Worm (Caenorhabditis elegans) whole organism, L4 larva: ENCODE results near the gene C01G12.5.

Experiments
- D1046.2 ChIP-seq: fragments of 200-800 bp; sonication (Bioruptor generic); IDR thresholded peaks from 2 replicates; pipeline ENCODE4 v1.3.6; 2022; ENCODE audit warnings: missing genetic modification characterization, missing compliant biosample characterization
- F44E2.7 ChIP-seq: fragments of 200-800 bp; sonication (Bioruptor generic); IDR thresholded peaks from 2 replicates; pipeline ENCODE4 v2.1.2; 2022; ENCODE audit warnings: missing genetic modification characterization, missing compliant biosample characterization
- T20F7.1 ChIP-seq: fragments of 200-800 bp; sonication (Bioruptor generic); optimal IDR thresholded peaks from 2 replicates; lab custom pipeline; 2018; ENCODE audit warnings: mild to moderate bottlenecking, missing genetic modification characterization, missing compliant biosample characterization
- Y48G9A.11 ChIP-seq: fragments of 200-800 bp; sonication (Bioruptor generic); IDR thresholded peaks from 2 replicates; pipeline ENCODE4 v1.3.6; 2022; ENCODE audit warnings: missing genetic modification reagents, missing genetic modification characterization, missing compliant biosample characterization
- Y5F2A.4 ChIP-seq: fragments of 200-800 bp; sonication (Bioruptor generic); optimal IDR thresholded peaks from 2 replicates; lab custom pipeline; 2018; ENCODE audit warnings: mild to moderate bottlenecking, missing genetic modification characterization, missing compliant biosample characterization
- ZK337.2 ChIP-seq: fragments of 200-800 bp; sonication (Bioruptor generic); IDR thresholded peaks from 2 replicates; pipeline ENCODE4 v1.3.6; 2022; ENCODE audit warnings: missing genetic modification reagents, missing genetic modification characterization, missing compliant biosample characterization
- aha-1 ChIP-seq: fragments of 150-350 bp; peaks from one replicate; lab custom pipeline; 2014; ENCODE audit warnings: missing biosample characterization, missing genetic modification characterization
- ceh-32 ChIP-seq: sonication (generic microtip); optimal IDR thresholded peaks from 2 replicates; lab custom pipeline; 2016; ENCODE audit warnings: mild to moderate bottlenecking, missing genetic modification characterization, missing compliant biosample characterization; ENCODE audit not compliant: poor library complexity
- ctbp-1 ChIP-seq: fragments of 200-800 bp; sonication (Bioruptor generic); IDR thresholded peaks from 2 replicates; pipeline ENCODE4 v1.3.6; 2022; ENCODE audit warnings: missing genetic modification reagents, missing genetic modification characterization, missing compliant biosample characterization
- daf-16 ChIP-seq, 3 experiments: sonication (generic microtip); optimal IDR thresholded peaks; 2 replicates each; lab custom pipeline; 2016 to 2017; ENCODE audit warnings: missing genetic modification characterization in 3 of 3, missing genetic modification reagents in 3 of 3, mild to moderate bottlenecking in 2 of 3, missing compliant biosample characterization in 2 of 3, missing biosample characterization in 1 of 3, moderate library complexity in 1 of 3
- daf-19 ChIP-seq: fragments of 200-800 bp; sonication (Bioruptor generic); conservative IDR thresholded peaks from 2 replicates; pipeline ENCODE4 v1.3.6; 2022; ENCODE audit warnings: missing genetic modification characterization, missing compliant biosample characterization
- dmd-8 ChIP-seq: fragments of 200-800 bp; sonication (Bioruptor generic); IDR thresholded peaks from 2 replicates; pipeline ENCODE4 v1.3.6; 2022; ENCODE audit warnings: missing genetic modification characterization, missing compliant biosample characterization
- dpl-1 ChIP-seq: fragments of 150-350 bp; optimal IDR thresholded peaks from 2 replicates; lab custom pipeline; 2014; ENCODE audit warnings: missing biosample characterization, missing genetic modification reagents, missing genetic modification characterization
- duxl-1 ChIP-seq: sonication (generic microtip); optimal IDR thresholded peaks from 2 replicates; lab custom pipeline; 2016; ENCODE audit warnings: mild to moderate bottlenecking, missing genetic modification characterization, moderate library complexity, missing compliant biosample characterization; ENCODE audit not compliant: poor library complexity
- hif-1 ChIP-seq, 2 experiments: sonication (generic microtip); optimal IDR thresholded peaks; 2 replicates each; lab custom pipeline; 2016 to 2017; ENCODE audit warnings: missing compliant biosample characterization in 2 of 2, missing genetic modification characterization in 2 of 2, missing genetic modification reagents in 2 of 2, missing genotype in 2 of 2, mild to moderate bottlenecking in 1 of 2
- hlh-11 ChIP-seq: fragments of 200-800 bp; sonication (Bioruptor generic); optimal IDR thresholded peaks from 2 replicates; lab custom pipeline; 2018; ENCODE audit warnings: mild to moderate bottlenecking, missing genetic modification characterization, missing compliant biosample characterization
- hlh-30 ChIP-seq: sonication (generic microtip); optimal IDR thresholded peaks from 2 replicates; lab custom pipeline; 2017; ENCODE audit warnings: antibody characterized with exemption, mild to moderate bottlenecking, missing genetic modification characterization, missing compliant biosample characterization; ENCODE audit not compliant: insufficient read depth
- hmg-1.1 ChIP-seq: fragments of 200-800 bp; sonication (Bioruptor generic); IDR thresholded peaks from 2 replicates; pipeline ENCODE4 v1.3.6; 2022; ENCODE audit warnings: missing genetic modification reagents, missing genetic modification characterization, missing compliant biosample characterization
- lin-1 ChIP-seq: fragments of 200-800 bp; sonication (Bioruptor generic); IDR thresholded peaks from 2 replicates; pipeline ENCODE4 v1.3.6; 2022; ENCODE audit warnings: missing genetic modification reagents, missing genetic modification characterization, missing compliant biosample characterization
- lin-29 ChIP-seq: fragments of 200-800 bp; sonication (Bioruptor generic); IDR thresholded peaks from 2 replicates; pipeline ENCODE4 v1.3.6; 2022; ENCODE audit warnings: missing genetic modification reagents, missing genetic modification characterization, missing compliant biosample characterization
- lin-38 ChIP-seq: fragments of 200-800 bp; sonication (Bioruptor generic); IDR thresholded peaks from 2 replicates; pipeline ENCODE4 v1.3.6; 2022; ENCODE audit warnings: missing genetic modification reagents, missing genetic modification characterization, missing compliant biosample characterization
- lir-3 ChIP-seq: sonication (generic microtip); optimal IDR thresholded peaks from 2 replicates; lab custom pipeline; 2016; ENCODE audit warnings: mild to moderate bottlenecking, missing genetic modification characterization, missing compliant biosample characterization
- lsy-2 ChIP-seq, 2 experiments: fragments of 150-350 bp in 1 of 2; sonication (generic microtip) in 1 of 2; optimal IDR thresholded peaks; 2 replicates each; lab custom pipeline; 2014 to 2017; ENCODE audit warnings: missing biosample characterization in 2 of 2, missing genetic modification characterization in 2 of 2
- madf-5 ChIP-seq, 2 experiments: fragments of 200-800 bp; sonication (Bioruptor generic); IDR thresholded peaks; 2 replicates each; pipeline ENCODE4 v1.3.6; 2022; ENCODE audit warnings: missing compliant biosample characterization in 2 of 2, missing genetic modification characterization in 2 of 2
- madf-9 ChIP-seq: fragments of 200-800 bp; sonication (Bioruptor generic); conservative IDR thresholded peaks from 2 replicates; pipeline ENCODE4 v1.3.6; 2022; ENCODE audit warnings: missing genetic modification reagents, missing genetic modification characterization, missing compliant biosample characterization
- mdl-1 ChIP-seq, 2 experiments: fragments of 150-350 bp in 1 of 2; sonication (generic microtip) in 1 of 2; optimal IDR thresholded peaks; 2 replicates each; lab custom pipeline; 2014 to 2017; ENCODE audit warnings: missing biosample characterization in 2 of 2, missing genetic modification characterization in 2 of 2
- mep-1 ChIP-seq: fragments of 150-350 bp; sonication (generic microtip); optimal IDR thresholded peaks from 3 replicates; lab custom pipeline; 2014; ENCODE audit warnings: missing biosample characterization, missing genetic modification characterization
- mes-2 ChIP-seq: sonication (generic microtip); optimal IDR thresholded peaks from 2 replicates; lab custom pipeline; 2016; ENCODE audit warnings: missing genotype, mild to moderate bottlenecking, missing genetic modification characterization, missing compliant biosample characterization; ENCODE audit not compliant: poor library complexity, severe bottlenecking
- mxl-2 ChIP-seq: fragments of 200-800 bp; sonication (Bioruptor generic); conservative IDR thresholded peaks from 2 replicates; pipeline ENCODE4 v1.3.6; 2022; ENCODE audit warnings: missing genetic modification reagents, missing genetic modification characterization, missing compliant biosample characterization
- mxl-3 ChIP-seq: fragments of 200-800 bp; sonication (Bioruptor generic); optimal IDR thresholded peaks from 2 replicates; lab custom pipeline; 2018; ENCODE audit warnings: mild to moderate bottlenecking, missing genetic modification characterization, missing compliant biosample characterization
- nhr-10 ChIP-seq: fragments of 150-350 bp; optimal IDR thresholded peaks from 2 replicates; lab custom pipeline; 2014; ENCODE audit warnings: missing biosample characterization, missing genetic modification characterization
- nhr-102 ChIP-seq: sonication (generic microtip); optimal IDR thresholded peaks from 2 replicates; lab custom pipeline; 2016; ENCODE audit warnings: mild to moderate bottlenecking, missing genetic modification characterization, moderate library complexity, missing compliant biosample characterization
- nhr-41 ChIP-seq: fragments of 200-800 bp; sonication (Bioruptor generic); IDR thresholded peaks from 2 replicates; pipeline ENCODE4 v1.3.6; 2022; ENCODE audit warnings: missing genetic modification reagents, missing genetic modification characterization, missing compliant biosample characterization
- nhr-42 ChIP-seq: fragments of 200-800 bp; sonication (Bioruptor generic); IDR thresholded peaks from 2 replicates; pipeline ENCODE4 v1.3.6; 2022; ENCODE audit warnings: missing genetic modification characterization, missing compliant biosample characterization
- nhr-48 ChIP-seq: sonication (generic microtip); optimal IDR thresholded peaks from 2 replicates; lab custom pipeline; 2016; ENCODE audit warnings: mild to moderate bottlenecking, missing genetic modification characterization, missing compliant biosample characterization
- nhr-77 ChIP-seq: fragments of 150-350 bp; optimal IDR thresholded peaks from 2 replicates; lab custom pipeline; 2014; ENCODE audit warnings: missing biosample characterization, missing genetic modification characterization
- pqm-1 ChIP-seq: sonication (generic microtip); optimal IDR thresholded peaks from 2 replicates; lab custom pipeline; 2017; ENCODE audit warnings: missing biosample characterization, missing genetic modification characterization
- rbr-2 ChIP-seq: sonication (generic microtip); optimal IDR thresholded peaks from 2 replicates; lab custom pipeline; 2016; ENCODE audit warnings: missing genotype, missing genetic modification characterization, missing compliant biosample characterization
- saeg-2 ChIP-seq: fragments of 200-800 bp; sonication (Bioruptor generic); IDR thresholded peaks from 2 replicates; pipeline ENCODE4 v1.3.6; 2022; ENCODE audit warnings: missing genetic modification reagents, missing genetic modification characterization, missing compliant biosample characterization
- sdz-12 ChIP-seq: fragments of 200-800 bp; sonication (Bioruptor generic); optimal IDR thresholded peaks from 2 replicates; lab custom pipeline; 2018; ENCODE audit warnings: mild to moderate bottlenecking, missing genetic modification characterization, missing compliant biosample characterization
- set-16 ChIP-seq: fragments of 200-800 bp; sonication (Bioruptor generic); IDR thresholded peaks from 2 replicates; pipeline ENCODE4 v1.3.6; 2022; ENCODE audit warnings: missing genetic modification reagents, missing genetic modification characterization, missing compliant biosample characterization
- snpc-4 ChIP-seq: fragments of 150-350 bp; optimal IDR thresholded peaks from 2 replicates; lab custom pipeline; 2014; ENCODE audit warnings: missing biosample characterization, missing genetic modification characterization
- tag-97 ChIP-seq: fragments of 200-800 bp; sonication (Bioruptor generic); IDR thresholded peaks from 2 replicates; pipeline ENCODE4 v1.3.6; 2022; ENCODE audit warnings: missing genetic modification characterization, missing compliant biosample characterization
- tra-1 ChIP-seq: fragments of 200-800 bp; sonication (Bioruptor generic); IDR thresholded peaks from 2 replicates; pipeline ENCODE4 v1.3.6; 2022; ENCODE audit warnings: missing genetic modification reagents, missing genetic modification characterization, missing compliant biosample characterization
- unc-130 ChIP-seq: sonication (generic microtip); optimal IDR thresholded peaks from 2 replicates; lab custom pipeline; 2016; ENCODE audit warnings: missing genetic modification reagents, missing genetic modification characterization, missing compliant biosample characterization

The C01G12.5 gene

DNA sequence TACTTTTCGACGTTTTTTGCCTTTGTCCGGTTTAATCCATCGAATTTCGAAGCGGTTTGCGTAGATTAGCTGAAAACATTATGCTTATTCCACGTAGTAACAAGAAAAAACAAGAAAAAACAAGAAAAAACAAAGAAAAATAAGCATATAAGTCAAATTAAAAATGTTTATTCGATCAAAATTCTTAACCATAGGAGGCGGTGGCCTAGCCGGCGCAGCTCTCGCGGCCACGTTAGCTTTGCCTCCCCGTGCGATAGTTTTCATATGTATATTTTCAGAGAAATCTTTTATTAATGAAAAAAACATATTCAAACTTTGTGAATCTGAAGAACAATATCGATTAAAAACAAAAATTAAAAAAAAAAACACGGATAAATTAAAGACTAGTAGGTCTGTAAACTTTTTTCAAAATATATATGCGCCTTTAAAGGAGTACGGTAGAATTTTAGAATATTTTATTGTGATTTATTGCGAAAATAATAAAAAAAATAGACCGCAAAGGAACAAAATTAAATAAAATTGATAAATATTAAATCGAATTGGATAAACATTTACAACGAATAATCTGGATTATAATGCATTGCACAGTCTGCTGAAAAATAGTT lies 23.4 kb downstream of the C01G12.5 start:
- peak; percentile 15 to 94 for TF ChIP-seq lsy-2 (tag; optimal IDR thresholded peaks at IDR 0.05; lab: Kevin White, UChicago)
- peak in 1 of 2 experiments; percentile 43; a peak in 1 of 4 replicates for TF ChIP-seq madf-5 (GFP tag; IDR thresholded peaks at IDR 0.05; lab: Robert Waterston, UW)
- TF ChIP-seq unc-130 (GFP tag; lab: Kevin White, UChicago), result peak; percentile 12
- peak in 1 of 2 experiments; percentile 32 for TF ChIP-seq hif-1 (tag; optimal IDR thresholded peaks at IDR 0.05; lab: Kevin White, UChicago)
- TF ChIP-seq nhr-77 (tag; lab: Kevin White, UChicago), result peak; percentile 32
- TF ChIP-seq mes-2 (tag; lab: Kevin White, UChicago), result peak; percentile 71
- 0 out of 2 replicates have a peak, but pooled peaks have one; percentile 44 for TF ChIP-seq hmg-1.1
- peak; percentile 69; the same call in 1 of the 2 replicates for TF ChIP-seq ZK337.2 (GFP tag; lab: Robert Waterston, UW)
- peak; percentile 48 for TF ChIP-seq lin-38 (GFP tag; lab: Robert Waterston, UW)

DNA sequence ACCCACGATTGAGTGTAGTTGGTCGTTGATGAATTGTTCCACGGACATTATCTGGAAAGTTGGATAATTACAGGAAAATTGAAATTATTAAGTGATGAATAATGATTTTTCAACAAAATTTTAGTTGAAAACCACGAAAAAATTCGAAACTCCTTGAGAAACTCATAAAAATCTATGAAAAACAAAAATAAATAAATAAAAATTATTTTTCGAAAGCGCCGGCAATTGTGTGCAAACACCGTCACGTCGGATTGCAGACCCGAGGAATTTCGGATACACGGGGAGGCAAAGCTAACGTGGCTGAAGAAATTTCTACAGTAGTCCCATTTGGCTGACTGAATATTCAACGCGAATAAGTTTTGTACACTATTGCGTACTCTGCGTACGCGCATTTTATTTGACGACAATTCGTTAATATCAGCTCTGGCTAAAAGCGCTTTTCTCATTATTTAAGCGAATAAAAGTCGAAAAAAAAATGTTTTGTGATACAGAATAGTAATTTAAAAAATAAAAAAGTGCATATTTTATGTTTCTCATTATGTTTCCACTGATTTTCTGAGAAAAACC lies 25.7 kb downstream of the C01G12.5 start, which contains the start of gene mog-4:
Gene mog-4 (minus strand): TSS at position 51 of the 567 bp plus-strand sequence.
- TF ChIP-seq ZK337.2 (GFP tag; lab: Robert Waterston, UW) (peak; percentile 100), F44E2.7 (GFP tag; lab: Robert Waterston, UW) (peak; percentile 77; the same call in 1 of the 2 replicates), mxl-3 (GFP tag; lab: Kevin White, UChicago) (peak; percentile 94), tag-97 (GFP tag; lab: Robert Waterston, UW) (peak; percentile 100), daf-16 (GFP tag; optimal IDR thresholded peaks at IDR 0.05; lab: Kevin White, UChicago) (peak; percentile 70 to 92), daf-16 (tag; optimal IDR thresholded peaks at IDR 0.05; lab: Kevin White, UChicago) (peak; percentile 76), hif-1 (tag; optimal IDR thresholded peaks at IDR 0.05; lab: Kevin White, UChicago) (peak; percentile 76 to 96), lin-1 (peak; percentile 98), pqm-1 (tag; lab: Kevin White, UChicago) (peak; percentile 5), mep-1 (tag; lab: Kevin White, UChicago) (peak; percentile 90), Y5F2A.4 (peak; percentile 64), mxl-2 (GFP tag; lab: Robert Waterston, UW) (peak; percentile 94), rbr-2 (tag; lab: Kevin White, UChicago) (peak; percentile 98), ctbp-1 (peak; percentile 99), snpc-4 (tag; lab: Kevin White, UChicago) (peak; percentile 32), lin-29 (GFP tag; lab: Robert Waterston, UW) (peak; percentile 98), ceh-32 (tag; lab: Kevin White, UChicago) (peak; percentile 57), sdz-12 (peak; percentile 73), nhr-10 (tag; lab: Kevin White, UChicago) (peak; percentile 62), nhr-102 (tag; lab: Kevin White, UChicago) (peak; percentile 95), dmd-8 (GFP tag; lab: Robert Waterston, UW) (peak; percentile 83), D1046.2 (peak; percentile 98), lir-3 (tag; lab: Kevin White, UChicago) (peak; percentile 61), mdl-1 (tag; optimal IDR thresholded peaks at IDR 0.05; lab: Kevin White, UChicago) (peak in 1 of 2 experiments; percentile 83), aha-1 (tag; lab: Kevin White, UChicago) (peak; percentile 84), dpl-1 (GFP tag; lab: Kevin White, UChicago) (peak; percentile 79), nhr-42 (peak; percentile 100), nhr-41 (GFP tag; lab: Robert Waterston, UW) (peak; percentile 98), saeg-2 (GFP tag; lab: Robert Waterston, UW) (peak; percentile 98), hlh-11 (peak; percentile 95), nhr-48 (tag; lab: Kevin White, UChicago) (peak; percentile 87), mes-2 (tag; lab: Kevin White, UChicago) (peak; percentile 98), Y48G9A.11 (GFP tag; lab: Robert Waterston, UW) (peak; percentile 98), duxl-1 (peak; percentile 92), daf-19 (GFP tag; lab: Robert Waterston, UW) (peak; percentile 98), tra-1 (peak; percentile 100), T20F7.1 (peak; percentile 95), madf-9 (GFP tag; lab: Robert Waterston, UW) (peak; percentile 100), madf-5 (GFP tag; IDR thresholded peaks at IDR 0.05; lab: Robert Waterston, UW) (peak; percentile 99 to 100), set-16 (peak; percentile 9; the same call in 1 of the 2 replicates), hlh-30 (tag; lab: Kevin White, UChicago) (peak; percentile 71)
